Fruit fly (Drosophila melanogaster): ENCODE measurements around the gene CG31752.

DNA sequence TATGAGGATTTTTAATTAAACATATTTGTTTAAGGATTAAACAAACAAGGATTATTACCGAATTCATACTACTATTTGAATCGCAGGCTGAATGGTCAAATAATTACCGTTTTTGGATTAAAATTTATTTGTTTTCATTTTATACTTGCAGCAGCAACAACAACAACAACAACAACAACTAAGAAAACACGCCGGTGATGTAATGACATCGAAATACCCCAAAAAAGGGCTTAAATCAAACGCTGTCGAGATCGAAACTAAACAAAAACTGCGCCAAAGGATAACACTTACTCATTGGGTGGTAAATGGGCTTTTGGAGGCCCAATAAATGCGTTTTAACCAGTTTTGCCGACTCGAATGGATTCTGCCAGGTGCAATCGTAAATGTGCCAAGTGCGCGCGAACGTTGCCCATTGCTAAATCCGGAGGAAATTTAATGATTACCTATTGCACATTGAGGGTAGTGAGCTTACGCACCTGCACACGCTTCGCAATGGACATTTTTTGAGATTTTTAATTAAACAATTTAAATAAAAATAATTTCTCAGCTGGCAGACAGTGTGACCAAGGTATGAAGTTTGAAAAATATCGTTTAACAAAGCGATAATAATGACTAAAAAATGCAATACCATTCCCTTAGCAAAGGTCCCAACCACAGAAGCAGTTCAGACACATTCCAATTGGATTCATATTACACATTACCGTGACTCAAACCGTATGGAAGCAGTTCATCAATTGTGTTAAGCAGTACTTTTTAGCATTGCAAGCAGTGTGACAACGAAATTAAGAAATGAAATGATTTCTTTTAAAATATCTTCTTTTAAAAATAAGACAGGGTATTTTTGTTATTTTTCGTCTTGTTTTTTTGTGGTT is 17.8 kb upstream of the CG31752 start, which contains the start of the genes CG10602 and mRpL13:
- TF ChIP-seq CG6854 (GFP tag; optimal IDR thresholded peaks at IDR 0.05) (no peak), ss (GFP tag; optimal IDR thresholded peaks at IDR 0.05) (no peak), Ets21C (GFP tag; optimal IDR thresholded peaks at IDR 0.05) (no peak), Eip75B (GFP tag; optimal IDR thresholded peaks at IDR 0.05) (no peak), cyc (GFP tag; optimal IDR thresholded peaks at IDR 0.05) (no peak), CG32006 (GFP tag; optimal IDR thresholded peaks at IDR 0.05) (no peak), Sox102F (GFP tag; optimal IDR thresholded peaks at IDR 0.05) (no peak), CG11762 (GFP tag; optimal IDR thresholded peaks at IDR 0.05; ENCODE audit: insufficient read depth) (no peak), CG6808 (GFP tag; optimal IDR thresholded peaks at IDR 0.05) (no peak), spab (GFP tag; optimal IDR thresholded peaks at IDR 0.05) (no peak), Hr4 (GFP tag; optimal IDR thresholded peaks at IDR 0.05) (no peak)

Data from whole organism, prepupa.